Fruit fly (Drosophila melanogaster) whole organism, embryonic: ENCODE measurements around the gene CG46387.

Experiments
- CG2129 ChIP-seq: fragments of 200-800 bp; sonication (Bioruptor generic); IDR thresholded peaks from 2 replicates; pipeline ENCODE4 v1.3.6; 2022; ENCODE audit warnings: missing biosample characterization, missing genetic modification characterization; ENCODE audit not compliant: partially characterized antibody
- sens ChIP-seq: fragments of 200-800 bp; sonication (Bioruptor generic); peaks from one replicate; lab custom pipeline; 2016; ENCODE audit warnings: missing biosample characterization, missing genetic modification characterization

dm6 chr3L:9854583-9855519 is 43.6 kb upstream of the CG46387 start, which contains the start of gene RasGAP1:
- TF ChIP-seq sens (GFP tag; lab: Kevin White, UChicago) (peak; percentile 66), CG2129 (GFP tag; lab: Robert Waterston, UW) (no peak)
